Worm (Caenorhabditis elegans): Measurements from ENCODE around the gene F17C8.9.
"Not testable (repeated sequence)": the region's sequence is repeated elsewhere in the genome, so short reads cannot be mapped to it uniquely, and the experiment has no call there.

The F17C8.9 gene

ce11 chrIII:4742620-4743019 lies 8.5 kb downstream of the F17C8.9 start, which contains the start of gene twk-6:
twk-6 (plus strand) TSS chrIII:4742920.
- not testable (repeated sequence) for TF ChIP-seq grh-1 (GFP tag; IDR thresholded peaks at IDR 0.05); unc-86 (tag; optimal IDR thresholded peaks at IDR 0.05); dpl-1 (GFP tag; optimal IDR thresholded peaks at IDR 0.05)

ce11 chrIII:4745934-4746333 lies 11.8 kb downstream of the F17C8.9 start, which contains the start of gene F17C8.6:
F17C8.6 (minus strand) TSS chrIII:4746034.
- TF ChIP-seq tbx-2 (tag; optimal IDR thresholded peaks at IDR 0.05) (no peak), unc-130 (tag; optimal IDR thresholded peaks at IDR 0.05) (no peak), ceh-90 (tag; optimal IDR thresholded peaks at IDR 0.05) (no peak), snpc-4 (tag; optimal IDR thresholded peaks at IDR 0.05) (no peak)

ce11 chrIII:4748109-4748508 lies 14.0 kb downstream of the F17C8.9 start, which contains the start of gene col-89:
col-89 (plus strand) TSS chrIII:4748127.
- TF ChIP-seq grh-1 (GFP tag; IDR thresholded peaks at IDR 0.05) (no peak), efl-1 (optimal IDR thresholded peaks at IDR 0.05) (no peak), efl-1 (GFP tag; optimal IDR thresholded peaks at IDR 0.05 in 1 of 2) (peak in 1 of 2 experiments; percentile 66)

- TF ChIP-seq efl-1 (optimal IDR thresholded peaks at IDR 0.05) (no peak), efl-1 (GFP tag; optimal IDR thresholded peaks at IDR 0.05 in 1 of 2) (peak in 1 of 2 experiments; percentile 10), dpl-1 (GFP tag; optimal IDR thresholded peaks at IDR 0.05) (no peak)
Measured at ce11 chrIII:4748666-4749065, 14.5 kb downstream of the F17C8.9 start.

ce11 chrIII:4752569-4752968 lies 18.4 kb downstream of the F17C8.9 start:
- 0 out of 2 replicates have a peak, but pooled peaks have one; percentile 34 for TF ChIP-seq mab-9 (GFP tag; IDR thresholded peaks at IDR 0.05)
- 0 out of 2 replicates have a peak, but pooled peaks have one; percentile 29 for TF ChIP-seq grh-1 (GFP tag; IDR thresholded peaks at IDR 0.05)
- peak; percentile 95 for TF ChIP-seq C04F5.9 (tag; optimal IDR thresholded peaks at IDR 0.05)
- TF ChIP-seq lsy-2 (tag; optimal IDR thresholded peaks at IDR 0.05): peak in 1 of 2 experiments; percentile 23
- TF ChIP-seq nhr-19 (GFP tag; conservative IDR thresholded peaks at IDR 0.05): peak; percentile 64
- peak; percentile 59 for TF ChIP-seq isw-1 (GFP tag; IDR thresholded peaks at IDR 0.05)

- peak; percentile 49 for TF ChIP-seq elt-2 (tag; optimal IDR thresholded peaks at IDR 0.05)
- TF ChIP-seq lir-3 (tag; optimal IDR thresholded peaks at IDR 0.05; ENCODE audit: poor library complexity): peak; percentile 75
- peak; percentile 88 to 93 (median 93) for TF ChIP-seq dpl-1 (GFP tag; optimal IDR thresholded peaks at IDR 0.05)
- peak; percentile 52 for TF ChIP-seq fkh-4 (tag; optimal IDR thresholded peaks at IDR 0.05; ENCODE audit: borderline replicate concordance)
- peak; percentile 77 for TF ChIP-seq vab-15 (tag; optimal IDR thresholded peaks at IDR 0.05)
- TF ChIP-seq pax-3 (tag; optimal IDR thresholded peaks at IDR 0.05): peak; percentile 75
- TF ChIP-seq skn-1 (tag; optimal IDR thresholded peaks at IDR 0.05): peak; percentile 76
- TF ChIP-seq nhr-28 (tag; optimal IDR thresholded peaks at IDR 0.05): no peak
- peak; percentile 55 for TF ChIP-seq hpl-2 (GFP tag; optimal IDR thresholded peaks at IDR 0.05)
- peak; percentile 82 for TF ChIP-seq egl-13 (tag; optimal IDR thresholded peaks at IDR 0.05)
- peak; percentile 93 to 94 (median 93) for TF ChIP-seq ceh-82 (tag; optimal IDR thresholded peaks at IDR 0.05)
- peak; percentile 20 for TF ChIP-seq ceh-90 (tag; optimal IDR thresholded peaks at IDR 0.05)
- TF ChIP-seq mef-2 (tag; optimal IDR thresholded peaks at IDR 0.05): peak; percentile 57
- peak; percentile 99 for TF ChIP-seq C04F5.9 (tag; optimal IDR thresholded peaks at IDR 0.05)
- peak; percentile 89 for TF ChIP-seq nhr-90 (tag; optimal IDR thresholded peaks at IDR 0.05; ENCODE audit: poor library complexity)
- no peak for TF ChIP-seq ets-5 (GFP tag; IDR thresholded peaks at IDR 0.05)
- TF ChIP-seq hlh-4 (tag; optimal IDR thresholded peaks at IDR 0.05): no peak
- TF ChIP-seq pag-3 (tag; optimal IDR thresholded peaks at IDR 0.05; ENCODE audit: borderline replicate concordance, insufficient read depth): no peak
- peak; percentile 79 for TF ChIP-seq grh-1 (GFP tag; IDR thresholded peaks at IDR 0.05)
- no peak for TF ChIP-seq ceh-63 (GFP tag; optimal IDR thresholded peaks at IDR 0.05)
- TF ChIP-seq ztf-4 (tag; optimal IDR thresholded peaks at IDR 0.05): peak; percentile 84
- no peak for TF ChIP-seq alr-1 (tag; optimal IDR thresholded peaks at IDR 0.05; ENCODE audit: borderline replicate concordance)
- peak; percentile 97 for TF ChIP-seq C16A3.4 (tag; optimal IDR thresholded peaks at IDR 0.05)
- peak; percentile 94 to 95 for TF ChIP-seq efl-1 (optimal IDR thresholded peaks at IDR 0.05)
- TF ChIP-seq efl-1 (GFP tag; optimal IDR thresholded peaks at IDR 0.05 in 1 of 2): peak; percentile 88 to 99
- TF ChIP-seq nhr-71 (tag; optimal IDR thresholded peaks at IDR 0.05): peak; percentile 97
- peak; percentile 92 for TF ChIP-seq dsc-1 (tag; optimal IDR thresholded peaks at IDR 0.05)
- no peak for TF ChIP-seq unc-62 (GFP tag; optimal IDR thresholded peaks at IDR 0.05)
- TF ChIP-seq ceh-8 (GFP tag; optimal IDR thresholded peaks at IDR 0.05): peak; percentile 90
- peak in 5 of 6 experiments; percentile 13 to 90 (median 75) for TF ChIP-seq elt-3 (tag; optimal IDR thresholded peaks at IDR 0.05)
- peak; percentile 95 for TF ChIP-seq nhr-85 (tag)
Measured at ce11 chrIII:4754001-4754561, 19.9 kb downstream of the F17C8.9 start, which contains the start of the genes rps-0 and rbg-3. rps-0 (minus strand) TSS chrIII:4754051. rbg-3 (plus strand) TSS chrIII:4754424.
